Worm (Caenorhabditis elegans) whole organism, young adult: ENCODE results near the gene set-19.

Source experiments
- Y53G8AR.9 ChIP-seq: fragments of 200-800 bp; sonication (Bioruptor generic); conservative IDR thresholded peaks from 2 replicates; pipeline ENCODE4 v1.3.6; 2022; ENCODE audit warnings: missing genetic modification reagents, missing genetic modification characterization, missing compliant biosample characterization
- fkh-3 ChIP-seq: sonication (generic microtip); optimal IDR thresholded peaks from 2 replicates; lab custom pipeline; 2016; ENCODE audit warnings: mild to moderate bottlenecking, missing genetic modification characterization, missing compliant biosample characterization
- him-1 ChIP-seq: sonication (generic microtip); optimal IDR thresholded peaks from 2 replicates; lab custom pipeline; 2016; ENCODE audit warnings: missing genotype, missing genetic modification reagents, missing genetic modification characterization, missing compliant biosample characterization
- hmg-20 ChIP-seq: fragments of 200-800 bp; sonication (Bioruptor generic); IDR thresholded peaks from 2 replicates; pipeline ENCODE4 v1.3.6; 2022; ENCODE audit warnings: missing genetic modification reagents, missing genetic modification characterization, missing compliant biosample characterization
- pha-4 ChIP-seq: fragments of 150-350 bp; sonication (generic microtip); optimal IDR thresholded peaks from 2 replicates; lab custom pipeline; 2014; ENCODE audit warnings: missing biosample characterization, missing genetic modification reagents, missing genetic modification characterization
- unc-62 ChIP-seq: fragments of 150-350 bp; optimal IDR thresholded peaks from 2 replicates; lab custom pipeline; 2014; ENCODE audit warnings: missing biosample characterization, missing genetic modification reagents, missing genetic modification characterization

DNA sequence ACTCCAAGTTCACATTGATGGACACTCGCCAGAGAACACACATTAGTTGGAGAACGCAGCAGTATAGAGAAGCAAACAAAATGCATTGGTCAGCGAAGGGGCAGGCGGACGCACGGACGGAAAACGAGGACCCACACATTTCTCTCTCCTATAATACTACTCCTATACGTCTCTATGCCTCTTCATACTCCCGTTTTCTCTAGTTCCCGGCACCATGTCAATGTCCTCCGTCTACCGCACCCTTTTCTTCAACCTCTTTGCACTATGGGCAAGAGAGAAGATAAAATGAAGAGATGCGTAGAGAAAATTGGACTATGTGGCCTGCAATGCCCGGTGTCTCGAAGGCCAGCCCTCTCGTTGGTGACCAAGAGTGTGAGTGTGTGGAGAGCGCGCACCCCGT lies 6.0 kb upstream of the set-19 start, which contains the start of gene set-20:
- TF ChIP-seq unc-62 (GFP tag; lab: Kevin White, UChicago): no peak
- TF ChIP-seq fkh-3 (tag; lab: Kevin White, UChicago): no peak
- no peak for TF ChIP-seq him-1
- TF ChIP-seq pha-4 (tag; lab: Kevin White, UChicago): no peak
- TF ChIP-seq Y53G8AR.9 (GFP tag; lab: Robert Waterston, UW): no peak
- no peak for TF ChIP-seq hmg-20 (GFP tag; lab: Robert Waterston, UW)
